Worm (Caenorhabditis elegans) whole organism, midembryonic: ENCODE results near the gene C09G5.13.

Experiments used
- T22C8.4 ChIP-seq: fragments of 200-800 bp; sonication (Bioruptor generic); IDR thresholded peaks from 2 replicates; pipeline ENCODE4 v1.3.6; 2022; ENCODE audit warnings: missing genetic modification characterization, missing compliant biosample characterization
- cog-1 ChIP-seq: sonication (generic microtip); optimal IDR thresholded peaks from 2 replicates; lab custom pipeline; 2016; ENCODE audit warnings: missing genetic modification characterization, missing compliant biosample characterization
- flt-1 ChIP-seq: fragments of 200-800 bp; sonication (Bioruptor generic); IDR thresholded peaks from 2 replicates; pipeline ENCODE4 v1.3.6; 2022; ENCODE audit warnings: missing genetic modification characterization, missing compliant biosample characterization
- klf-2 ChIP-seq: fragments of 200-800 bp; sonication (Bioruptor generic); conservative IDR thresholded peaks from 2 replicates; pipeline ENCODE4 v1.3.6; 2022; ENCODE audit warnings: missing genetic modification reagents, missing genetic modification characterization, missing compliant biosample characterization
- med-1 ChIP-seq: sonication (generic microtip); optimal IDR thresholded peaks from 2 replicates; lab custom pipeline; 2017; ENCODE audit warnings: missing genetic modification characterization, mild to moderate bottlenecking, missing compliant biosample characterization, antibody characterized with exemption, missing genetic modification reagents; ENCODE audit not compliant: insufficient read depth
- ref-1 ChIP-seq: fragments of 200-800 bp; sonication (Bioruptor generic); conservative IDR thresholded peaks from 2 replicates; pipeline ENCODE4 v1.3.6; 2022; ENCODE audit warnings: missing genetic modification reagents, missing genetic modification characterization, missing compliant biosample characterization
- tab-1 ChIP-seq: fragments of 200-800 bp; sonication (Bioruptor generic); IDR thresholded peaks from 2 replicates; pipeline ENCODE4 v1.3.6; 2022; ENCODE audit warnings: missing genetic modification characterization, missing compliant biosample characterization
- ztf-23 ChIP-seq: fragments of 200-800 bp; sonication (Bioruptor generic); IDR thresholded peaks from 2 replicates; pipeline ENCODE4 v1.3.6; 2022; ENCODE audit warnings: missing genetic modification reagents, missing genetic modification characterization, missing compliant biosample characterization
- ztf-29 ChIP-seq: fragments of 200-800 bp; sonication (Bioruptor generic); IDR thresholded peaks from 2 replicates; pipeline ENCODE4 v1.3.6; 2022; ENCODE audit warnings: missing genetic modification reagents, missing genetic modification characterization, missing compliant biosample characterization

- TF ChIP-seq ztf-23 (GFP tag; lab: Robert Waterston, UW) (no peak), med-1 (no peak), flt-1 (GFP tag; lab: Robert Waterston, UW) (no peak), ztf-29 (GFP tag; lab: Robert Waterston, UW) (no peak), tab-1 (GFP tag; lab: Robert Waterston, UW) (no peak), cog-1 (tag; lab: Kevin White, UChicago) (no peak), klf-2 (GFP tag; lab: Robert Waterston, UW) (no peak), T22C8.4 (GFP tag; lab: Robert Waterston, UW) (no peak), ref-1 (GFP tag; lab: Robert Waterston, UW) (no peak)
Observed at ce11 chrII:10693655-10694054, 23.6 kb upstream of the C09G5.13 start, which contains the start of gene gbh-1.
